Worm (Caenorhabditis elegans) whole organism, L1 larva: ENCODE data around the gene rnh-1.0.

ENCODE experiments used
- C34B4.2 ChIP-seq: sonication (generic microtip); optimal IDR thresholded peaks from 2 replicates; lab custom pipeline; 2017; ENCODE audit warnings: mild to moderate bottlenecking, missing genetic modification characterization, missing compliant biosample characterization
- ceh-63 ChIP-seq: fragments of 200-800 bp; sonication (Bioruptor generic); optimal IDR thresholded peaks from 2 replicates; lab custom pipeline; 2018; ENCODE audit warnings: mild to moderate bottlenecking, missing genetic modification characterization, missing compliant biosample characterization
- ceh-90 ChIP-seq: sonication (generic microtip); optimal IDR thresholded peaks from 2 replicates; lab custom pipeline; 2016; ENCODE audit warnings: missing genetic modification characterization, missing compliant biosample characterization
- egl-13 ChIP-seq: sonication (generic microtip); optimal IDR thresholded peaks from 2 replicates; lab custom pipeline; 2016; ENCODE audit warnings: missing genotype, missing genetic modification reagents, missing genetic modification characterization, missing compliant biosample characterization
- elt-2 ChIP-seq: sonication (generic microtip); optimal IDR thresholded peaks from 2 replicates; lab custom pipeline; 2016; ENCODE audit warnings: missing genetic modification characterization, mild to moderate bottlenecking, inconsistent platforms, missing compliant biosample characterization, missing genetic modification reagents
- grh-1 ChIP-seq: fragments of 200-800 bp; sonication (Bioruptor generic); IDR thresholded peaks from 2 replicates; pipeline ENCODE4 v1.3.6; 2022; ENCODE audit warnings: missing genetic modification reagents, missing genetic modification characterization, missing compliant biosample characterization
- irx-1 ChIP-seq: sonication (generic microtip); optimal IDR thresholded peaks from 2 replicates; lab custom pipeline; 2016; ENCODE audit warnings: missing genetic modification characterization, missing compliant biosample characterization
- isw-1 ChIP-seq: fragments of 200-800 bp; sonication (Bioruptor generic); IDR thresholded peaks from 2 replicates; pipeline ENCODE4 v1.3.6; 2022; ENCODE audit warnings: missing genetic modification characterization, missing compliant biosample characterization
- lin-13 ChIP-seq: fragments of 150-350 bp; optimal IDR thresholded peaks from 2 replicates; lab custom pipeline; 2014; ENCODE audit warnings: missing biosample characterization, missing genetic modification reagents, missing genetic modification characterization
- lin-14 ChIP-seq: fragments of 200-800 bp; sonication (Bioruptor generic); optimal IDR thresholded peaks from 2 replicates; lab custom pipeline; 2018; ENCODE audit warnings: mild to moderate bottlenecking, missing genetic modification characterization, moderate library complexity, missing compliant biosample characterization
- lin-15B ChIP-seq: fragments of 150-350 bp; sonication (generic microtip); optimal IDR thresholded peaks from 3 replicates; lab custom pipeline; 2014; ENCODE audit warnings: missing biosample characterization, missing genetic modification characterization
- lin-35 ChIP-seq, 2 experiments: fragments of 150-350 bp; optimal IDR thresholded peaks; 2 replicates each; lab custom pipeline; 2014; ENCODE audit warnings: missing biosample characterization in 2 of 2, missing genetic modification characterization in 2 of 2, missing genetic modification reagents in 2 of 2
- mdl-1 ChIP-seq, 2 experiments: fragments of 150-350 bp; optimal IDR thresholded peaks; 2 replicates each; lab custom pipeline; 2014 to 2017; ENCODE audit warnings: missing biosample characterization in 2 of 2, missing genetic modification characterization in 2 of 2, inconsistent platforms in 1 of 2
- mep-1 ChIP-seq: fragments of 150-350 bp; optimal IDR thresholded peaks from 2 replicates; lab custom pipeline; 2014; ENCODE audit warnings: missing biosample characterization, missing genetic modification characterization
- nhr-12 ChIP-seq: sonication (generic microtip); optimal IDR thresholded peaks from 2 replicates; lab custom pipeline; 2017; ENCODE audit warnings: missing biosample characterization, missing genetic modification characterization
- nhr-20 ChIP-seq: sonication (generic microtip); optimal IDR thresholded peaks from 2 replicates; lab custom pipeline; 2016; ENCODE audit warnings: mild to moderate bottlenecking, missing genetic modification characterization, missing compliant biosample characterization
- nhr-28 ChIP-seq: fragments of 150-350 bp; optimal IDR thresholded peaks from 2 replicates; lab custom pipeline; 2014; ENCODE audit warnings: missing biosample characterization, missing genetic modification characterization
- nhr-84 ChIP-seq: sonication (generic microtip); optimal IDR thresholded peaks from 2 replicates; lab custom pipeline; 2017; ENCODE audit warnings: missing biosample characterization, missing genetic modification characterization
- nhr-85 ChIP-seq: sonication (generic microtip); peaks from one replicate; lab custom pipeline; 2016; ENCODE audit warnings: missing genetic modification characterization, inconsistent platforms, missing compliant biosample characterization
- pag-3 ChIP-seq: sonication (generic microtip); optimal IDR thresholded peaks from 2 replicates; lab custom pipeline; 2017; ENCODE audit warnings: missing genetic modification characterization, mild to moderate bottlenecking, missing compliant biosample characterization, antibody characterized with exemption, borderline replicate concordance; ENCODE audit not compliant: insufficient read depth
- pax-3 ChIP-seq: fragments of 200-800 bp; sonication (Bioruptor generic); optimal IDR thresholded peaks from 2 replicates; lab custom pipeline; 2018; ENCODE audit warnings: mild to moderate bottlenecking, missing genetic modification characterization, moderate library complexity, missing compliant biosample characterization
- pqm-1 ChIP-seq: sonication (generic microtip); optimal IDR thresholded peaks from 3 replicates; lab custom pipeline; 2017; ENCODE audit warnings: missing biosample characterization, missing genetic modification characterization
- snpc-4 ChIP-seq: fragments of 150-350 bp; optimal IDR thresholded peaks from 2 replicates; lab custom pipeline; 2014; ENCODE audit warnings: missing biosample characterization, missing genetic modification characterization
- snu-23 ChIP-seq: sonication (generic microtip); optimal IDR thresholded peaks from 2 replicates; lab custom pipeline; 2016; ENCODE audit warnings: missing genetic modification characterization, missing compliant biosample characterization
- sox-4 ChIP-seq: sonication (generic microtip); optimal IDR thresholded peaks from 2 replicates; lab custom pipeline; 2016; ENCODE audit warnings: missing genetic modification characterization, missing compliant biosample characterization
- sptf-1 ChIP-seq: fragments of 150-350 bp; optimal IDR thresholded peaks from 2 replicates; lab custom pipeline; 2014; ENCODE audit warnings: missing biosample characterization, missing genetic modification characterization
- sup-37 ChIP-seq: fragments of 200-800 bp; sonication (Bioruptor generic); optimal IDR thresholded peaks from 2 replicates; lab custom pipeline; 2018; ENCODE audit warnings: mild to moderate bottlenecking, missing genetic modification characterization, missing compliant biosample characterization
- swsn-7 ChIP-seq: sonication (generic microtip); optimal IDR thresholded peaks from 2 replicates; lab custom pipeline; 2016; ENCODE audit warnings: missing genetic modification characterization, missing compliant biosample characterization
- tlp-1 ChIP-seq: fragments of 150-350 bp; optimal IDR thresholded peaks from 2 replicates; lab custom pipeline; 2014; ENCODE audit warnings: missing biosample characterization, missing genetic modification characterization
- xbp-1 ChIP-seq: sonication (generic microtip); optimal IDR thresholded peaks from 2 replicates; lab custom pipeline; 2016; ENCODE audit warnings: missing genetic modification characterization, missing compliant biosample characterization
- zag-1 ChIP-seq: fragments of 150-350 bp; optimal IDR thresholded peaks from 2 replicates; lab custom pipeline; 2014; ENCODE audit warnings: missing biosample characterization, missing genetic modification characterization
- ztf-11 ChIP-seq, 2 experiments: sonication (generic microtip); optimal IDR thresholded peaks; 2 replicates each; lab custom pipeline; 2016 to 2017; ENCODE audit warnings: missing genetic modification characterization in 2 of 2, missing biosample characterization in 1 of 2, missing compliant biosample characterization in 1 of 2
- ztf-4 ChIP-seq: fragments of 150-350 bp; optimal IDR thresholded peaks from 2 replicates; lab custom pipeline; 2014; ENCODE audit warnings: missing biosample characterization, missing genetic modification characterization

rnh-1.0 gene

DNA sequence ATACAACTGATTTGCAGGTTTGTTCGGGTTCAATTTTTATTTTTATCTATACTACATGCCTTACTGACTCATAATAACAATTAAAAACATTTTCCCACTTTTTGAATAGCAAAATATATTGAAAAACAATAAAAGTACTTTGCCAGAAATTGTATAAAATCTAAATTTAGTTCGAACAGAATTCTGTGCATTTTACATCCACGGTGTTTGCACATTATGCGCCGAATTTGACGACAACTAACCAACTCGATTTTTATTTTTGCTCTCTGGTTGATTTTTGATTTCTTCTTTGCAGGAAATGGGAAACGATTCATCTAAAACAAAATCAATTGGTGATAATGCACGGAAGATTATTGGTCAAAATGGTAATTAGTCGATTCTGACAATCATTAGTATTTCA lies 48.4 kb upstream of the rnh-1.0 start (continued):
- TF ChIP-seq nhr-20 (no peak), ztf-4 (tag; lab: Kevin White, UChicago) (no peak), ceh-63 (GFP tag; lab: Kevin White, UChicago) (no peak), xbp-1 (tag; lab: Kevin White, UChicago) (no peak), pqm-1 (tag; lab: Kevin White, UChicago) (no peak), snu-23 (GFP tag; lab: Kevin White, UChicago) (peak; percentile 40), lin-13 (GFP tag; lab: Kevin White, UChicago) (no peak), isw-1 (GFP tag; lab: Robert Waterston, UW) (no peak), C34B4.2 (tag; lab: Kevin White, UChicago) (no peak), pag-3 (tag; lab: Kevin White, UChicago) (no peak), mdl-1 (tag; optimal IDR thresholded peaks at IDR 0.05; lab: Kevin White, UChicago) (no peak), pax-3 (no peak)

DNA sequence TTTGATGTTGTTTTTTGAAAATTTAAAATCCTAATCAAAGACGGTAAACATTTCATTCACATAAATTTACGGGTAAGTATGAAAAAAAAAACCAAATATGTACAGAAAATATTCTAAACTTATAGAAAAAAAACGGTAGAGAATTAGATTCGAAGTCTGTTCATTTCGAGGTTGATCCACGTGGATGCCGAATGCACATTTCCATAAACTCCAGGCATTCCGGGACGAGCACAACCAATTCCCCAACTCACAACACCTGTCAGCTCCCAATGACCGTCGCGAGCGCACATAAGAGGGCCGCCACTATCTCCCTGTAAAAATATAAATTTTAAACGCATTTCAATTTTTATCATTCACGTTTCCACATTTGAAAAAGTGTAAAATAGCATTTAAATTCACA lies 47.0 kb upstream of the rnh-1.0 start:
- no peak for TF ChIP-seq xbp-1 (tag; lab: Kevin White, UChicago)
- no peak for TF ChIP-seq tlp-1
- TF ChIP-seq mep-1 (tag; lab: Kevin White, UChicago): no peak
- peak; percentile 59 for TF ChIP-seq nhr-85
- TF ChIP-seq sup-37: no peak
- TF ChIP-seq elt-2: peak; percentile 7
- no peak for TF ChIP-seq snu-23 (GFP tag; lab: Kevin White, UChicago)
- no peak for TF ChIP-seq sox-4 (tag; lab: Kevin White, UChicago)

ce11 chrII:4949380-4949950 lies 45.7 kb upstream of the rnh-1.0 start, which contains the start of the genes try-1 and zyg-12:
try-1 (minus strand) TSS chrII:4949527.
zyg-12 (plus strand) TSS chrII:4949900.
- TF ChIP-seq lin-35 (GFP tag; optimal IDR thresholded peaks at IDR 0.05; lab: Kevin White, UChicago) (no peak), nhr-84 (tag; lab: Kevin White, UChicago) (no peak), nhr-12 (no peak), ztf-11 (tag; optimal IDR thresholded peaks at IDR 0.05; lab: Kevin White, UChicago) (no peak), sox-4 (tag; lab: Kevin White, UChicago) (no peak), mdl-1 (tag; optimal IDR thresholded peaks at IDR 0.05; lab: Kevin White, UChicago) (no peak), sptf-1 (no peak), egl-13 (tag; lab: Kevin White, UChicago) (no peak), lin-15B (tag; lab: Kevin White, UChicago) (no peak), elt-2 (no peak), swsn-7 (tag; lab: Kevin White, UChicago) (no peak), irx-1 (tag; lab: Kevin White, UChicago) (no peak), ceh-90 (tag; lab: Kevin White, UChicago) (no peak), nhr-20 (no peak), xbp-1 (tag; lab: Kevin White, UChicago) (no peak), snpc-4 (tag; lab: Kevin White, UChicago) (no peak), nhr-28 (tag; lab: Kevin White, UChicago) (no peak), lin-13 (GFP tag; lab: Kevin White, UChicago) (no peak), ztf-4 (tag; lab: Kevin White, UChicago) (no peak), lin-14 (GFP tag; lab: Kevin White, UChicago) (no peak)

- TF ChIP-seq zag-1 (tag; lab: Kevin White, UChicago) (no peak), grh-1 (GFP tag; lab: Robert Waterston, UW) (no peak)
Measured at ce11 chrII:4953289-4953688, 41.8 kb upstream of the rnh-1.0 start, which contains the start of gene ndx-3. ndx-3 (plus strand) TSS chrII:4953589.
